Fruit fly (Drosophila melanogaster): ENCODE results near the gene CG31673.

The CG31673 gene

DNA sequence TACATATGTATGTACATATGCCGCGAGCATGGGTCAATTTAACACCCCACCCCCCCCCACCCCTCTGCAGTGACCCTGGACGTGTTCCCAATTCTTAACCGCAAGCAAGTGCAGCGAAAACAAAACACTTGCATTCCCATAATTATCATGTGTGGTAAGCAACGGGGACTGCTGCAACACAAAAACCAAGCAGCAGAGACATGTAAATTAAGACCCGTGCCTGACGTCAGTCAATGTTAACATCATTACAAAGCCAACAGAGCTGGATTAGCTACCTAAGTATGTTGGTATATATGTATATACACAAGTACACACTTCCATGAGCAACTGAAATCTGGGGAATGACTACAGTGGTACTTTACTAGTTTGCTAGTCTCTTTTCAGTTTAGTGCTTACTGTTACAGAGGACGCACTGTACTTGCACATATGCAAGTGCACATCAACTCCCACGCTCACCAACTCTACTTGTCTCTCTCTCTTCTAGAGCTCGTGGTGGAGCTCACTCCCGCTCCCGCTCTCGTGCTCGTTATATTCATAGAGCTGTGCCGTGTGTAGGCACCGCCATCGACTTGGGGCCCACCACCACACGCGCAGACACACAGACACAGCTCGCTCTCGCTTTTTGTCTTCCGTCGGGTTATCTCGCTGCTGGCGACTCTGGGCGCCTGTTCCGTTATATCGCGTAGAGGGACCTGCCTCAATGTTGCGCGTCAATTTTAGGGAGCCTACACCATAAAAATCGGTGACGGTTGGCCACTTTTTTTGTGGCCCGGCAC is 8.0 kb upstream of the CG31673 start (continued):
- TF ChIP-seq Drgx (GFP tag; IDR thresholded peaks at IDR 0.05) (peak; percentile 77), Gsc (GFP tag; IDR thresholded peaks at IDR 0.05) (no peak), ssp (GFP tag; IDR thresholded peaks at IDR 0.05) (no peak), CG7271 (tag; optimal IDR thresholded peaks at IDR 0.05) (no peak), az2 (GFP tag; optimal IDR thresholded peaks at IDR 0.05) (no peak), trh (GFP tag; optimal IDR thresholded peaks at IDR 0.05) (no peak), sim (GFP tag; IDR thresholded peaks at IDR 0.05) (no peak), salm (tag; optimal IDR thresholded peaks at IDR 0.05) (no peak), Dp (GFP tag; optimal IDR thresholded peaks at IDR 0.05) (no peak), CG14050 (GFP tag; IDR thresholded peaks at IDR 0.05) (no peak), Stat92E (GFP tag; optimal IDR thresholded peaks at IDR 0.05) (peak in 1 of 3 experiments; percentile 32), ash1 (GFP tag; optimal IDR thresholded peaks at IDR 0.05) (no peak), CG13624 (GFP tag; optimal IDR thresholded peaks at IDR 0.05) (no peak), CG33557 (GFP tag; optimal IDR thresholded peaks at IDR 0.05) (no peak), lola (GFP tag; optimal IDR thresholded peaks at IDR 0.05) (no peak), CG15011 (GFP tag; optimal IDR thresholded peaks at IDR 0.05) (no peak), mam (GFP tag; optimal IDR thresholded peaks at IDR 0.05) (no peak), CG15073 (GFP tag; optimal IDR thresholded peaks at IDR 0.05) (no peak), CG9609 (GFP tag; optimal IDR thresholded peaks at IDR 0.05) (no peak), CG3995 (GFP tag; optimal IDR thresholded peaks at IDR 0.05) (no peak), CG12659 (GFP tag; optimal IDR thresholded peaks at IDR 0.05) (no peak), Adf1 (GFP tag; IDR thresholded peaks at IDR 0.05) (peak; percentile 46; the same call in 1 of the 2 replicates), CG1647 (GFP tag; optimal IDR thresholded peaks at IDR 0.05) (no peak), CG2889 (GFP tag; IDR thresholded peaks at IDR 0.05) (no peak), disco-r (GFP tag; optimal IDR thresholded peaks at IDR 0.05) (no peak), prd (optimal IDR thresholded peaks at IDR 0.05) (no peak), prd (GFP tag; IDR thresholded peaks at IDR 0.05) (peak; percentile 21; the same call in 1 of the 3 replicates), CG12219 (GFP tag; optimal IDR thresholded peaks at IDR 0.05) (no peak), CG7963 (GFP tag; IDR thresholded peaks at IDR 0.05; ENCODE audit: partially characterized antibody) (no peak), HLH4C (GFP tag; IDR thresholded peaks at IDR 0.05; ENCODE audit: partially characterized antibody) (peak; percentile 38; the same call in 1 of the 3 replicates), jing (GFP tag; optimal IDR thresholded peaks at IDR 0.05) (no peak), gsb-n (tag; optimal IDR thresholded peaks at IDR 0.05) (no peak), Dip2 (GFP tag; IDR thresholded peaks at IDR 0.05) (no peak), CG33213 (GFP tag; optimal IDR thresholded peaks at IDR 0.05) (no peak), bigmax (GFP tag; optimal IDR thresholded peaks at IDR 0.05) (no peak), CG14710 (tag; optimal IDR thresholded peaks at IDR 0.05) (peak; percentile 11), CG10565 (GFP tag; optimal IDR thresholded peaks at IDR 0.05) (no peak), NK7.1 (GFP tag; optimal IDR thresholded peaks at IDR 0.05) (no peak), CG12299 (tag; optimal IDR thresholded peaks at IDR 0.05) (no peak), CG1832 (GFP tag; optimal IDR thresholded peaks at IDR 0.05) (no peak), eyg (GFP tag; optimal IDR thresholded peaks at IDR 0.05) (no peak), CG3407 (GFP tag; optimal IDR thresholded peaks at IDR 0.05) (no peak), lab (GFP tag; optimal IDR thresholded peaks at IDR 0.05) (no peak), crol (GFP tag; IDR thresholded peaks at IDR 0.05) (peak; percentile 49; the same call in 1 of the 2 replicates), jigr1 (GFP tag; IDR thresholded peaks at IDR 0.05) (no peak), al (GFP tag; IDR thresholded peaks at IDR 0.05) (no peak), Trl (optimal IDR thresholded peaks at IDR 0.05) (peak; percentile 84 to 90), Trl (GFP tag; optimal IDR thresholded peaks at IDR 0.05) (no peak), tgo (GFP tag; IDR thresholded peaks at IDR 0.05) (no peak), dmrt99B (tag; optimal IDR thresholded peaks at IDR 0.05) (no peak)

All from whole organism, embryonic.